Worm (Caenorhabditis elegans) whole organism, L4 larva: ENCODE measurements around the gene rml-4.
A peak's percentile ranks its signal among the peaks of the same experiment; 100 is the strongest.

Experiments
- D1046.2 ChIP-seq: fragments of 200-800 bp; sonication (Bioruptor generic); IDR thresholded peaks from 2 replicates; pipeline ENCODE4 v1.3.6; 2022; ENCODE audit warnings: missing genetic modification characterization, missing compliant biosample characterization
- F10B5.3 ChIP-seq: sonication (generic microtip); optimal IDR thresholded peaks from 2 replicates; lab custom pipeline; 2016; ENCODE audit warnings: mild to moderate bottlenecking, missing genetic modification characterization, missing compliant biosample characterization
- F37D6.2 ChIP-seq: sonication (generic microtip); optimal IDR thresholded peaks from 2 replicates; lab custom pipeline; 2016; ENCODE audit warnings: mild to moderate bottlenecking, missing genetic modification characterization, missing compliant biosample characterization
- T26A8.4 ChIP-seq: fragments of 200-800 bp; sonication (Bioruptor generic); IDR thresholded peaks from 2 replicates; pipeline ENCODE4 v1.3.6; 2022; ENCODE audit warnings: missing genetic modification characterization, missing compliant biosample characterization
- Y75B8A.6 ChIP-seq: fragments of 200-800 bp; sonication (Bioruptor generic); IDR thresholded peaks from 2 replicates; pipeline ENCODE4 v1.3.6; 2022; ENCODE audit warnings: missing genetic modification reagents, missing genetic modification characterization, missing compliant biosample characterization
- ZK546.5 ChIP-seq, 2 experiments: sonication (generic microtip); optimal IDR thresholded peaks; 2 replicates each; lab custom pipeline; 2017; ENCODE audit warnings: missing biosample characterization in 2 of 2, missing genetic modification characterization in 2 of 2
- aha-1 ChIP-seq: fragments of 150-350 bp; peaks from one replicate; lab custom pipeline; 2014; ENCODE audit warnings: missing biosample characterization, missing genetic modification characterization
- ceh-32 ChIP-seq: sonication (generic microtip); optimal IDR thresholded peaks from 2 replicates; lab custom pipeline; 2016; ENCODE audit warnings: mild to moderate bottlenecking, missing genetic modification characterization, missing compliant biosample characterization; ENCODE audit not compliant: poor library complexity
- ceh-82 ChIP-seq: sonication (generic microtip); optimal IDR thresholded peaks from 2 replicates; lab custom pipeline; 2017; ENCODE audit warnings: missing biosample characterization, missing genetic modification characterization
- ces-1 ChIP-seq: fragments of 150-350 bp; sonication (generic microtip); optimal IDR thresholded peaks from 4 replicates; lab custom pipeline; 2014; ENCODE audit warnings: missing biosample characterization, missing genetic modification reagents, missing genetic modification characterization
- cey-2 ChIP-seq: sonication (generic microtip); optimal IDR thresholded peaks from 3 replicates; lab custom pipeline; 2017; ENCODE audit warnings: missing genetic modification characterization, mild to moderate bottlenecking, missing compliant biosample characterization, antibody characterized with exemption, borderline replicate concordance; ENCODE audit not compliant: insufficient read depth
- dmd-6 ChIP-seq: fragments of 200-800 bp; sonication (Bioruptor generic); IDR thresholded peaks from 2 replicates; pipeline ENCODE4 v1.3.6; 2022; ENCODE audit warnings: missing genetic modification reagents, missing genetic modification characterization, missing compliant biosample characterization
- dmd-8 ChIP-seq: fragments of 200-800 bp; sonication (Bioruptor generic); IDR thresholded peaks from 2 replicates; pipeline ENCODE4 v1.3.6; 2022; ENCODE audit warnings: missing genetic modification characterization, missing compliant biosample characterization
- dpl-1 ChIP-seq: fragments of 150-350 bp; optimal IDR thresholded peaks from 2 replicates; lab custom pipeline; 2014; ENCODE audit warnings: missing biosample characterization, missing genetic modification reagents, missing genetic modification characterization
- dve-1 ChIP-seq: sonication (generic microtip); optimal IDR thresholded peaks from 2 replicates; lab custom pipeline; 2017; ENCODE audit warnings: antibody characterized with exemption, mild to moderate bottlenecking, missing genetic modification characterization, missing compliant biosample characterization; ENCODE audit not compliant: insufficient read depth
- egl-27 ChIP-seq: sonication (generic microtip); optimal IDR thresholded peaks from 3 replicates; lab custom pipeline; 2017; ENCODE audit warnings: missing biosample characterization, missing genetic modification reagents, missing genetic modification characterization
- egl-43 ChIP-seq: fragments of 200-800 bp; sonication (Bioruptor generic); IDR thresholded peaks from 2 replicates; pipeline ENCODE4 v1.3.6; 2022; ENCODE audit warnings: missing genetic modification reagents, missing genetic modification characterization, missing compliant biosample characterization
- hif-1 ChIP-seq, 2 experiments: sonication (generic microtip); optimal IDR thresholded peaks; 2 replicates each; lab custom pipeline; 2016 to 2017; ENCODE audit warnings: missing compliant biosample characterization in 2 of 2, missing genetic modification characterization in 2 of 2, missing genetic modification reagents in 2 of 2, missing genotype in 2 of 2, mild to moderate bottlenecking in 1 of 2
- lim-7 ChIP-seq: fragments of 200-800 bp; sonication (Bioruptor generic); IDR thresholded peaks from 2 replicates; pipeline ENCODE4 v1.3.6; 2022; ENCODE audit warnings: missing genetic modification characterization, missing compliant biosample characterization
- lin-38 ChIP-seq: fragments of 200-800 bp; sonication (Bioruptor generic); IDR thresholded peaks from 2 replicates; pipeline ENCODE4 v1.3.6; 2022; ENCODE audit warnings: missing genetic modification reagents, missing genetic modification characterization, missing compliant biosample characterization
- mdt-29 ChIP-seq: fragments of 200-800 bp; sonication (Bioruptor generic); IDR thresholded peaks from 2 replicates; pipeline ENCODE4 v1.3.6; 2022; ENCODE audit warnings: missing genetic modification reagents, missing genetic modification characterization, missing compliant biosample characterization
- mep-1 ChIP-seq: fragments of 150-350 bp; sonication (generic microtip); optimal IDR thresholded peaks from 3 replicates; lab custom pipeline; 2014; ENCODE audit warnings: missing biosample characterization, missing genetic modification characterization
- nhr-10 ChIP-seq: fragments of 150-350 bp; optimal IDR thresholded peaks from 2 replicates; lab custom pipeline; 2014; ENCODE audit warnings: missing biosample characterization, missing genetic modification characterization
- nhr-102 ChIP-seq: sonication (generic microtip); optimal IDR thresholded peaks from 2 replicates; lab custom pipeline; 2016; ENCODE audit warnings: mild to moderate bottlenecking, missing genetic modification characterization, moderate library complexity, missing compliant biosample characterization
- nhr-41 ChIP-seq: fragments of 200-800 bp; sonication (Bioruptor generic); IDR thresholded peaks from 2 replicates; pipeline ENCODE4 v1.3.6; 2022; ENCODE audit warnings: missing genetic modification reagents, missing genetic modification characterization, missing compliant biosample characterization
- nhr-6 ChIP-seq: fragments of 150-350 bp; optimal IDR thresholded peaks from 2 replicates; lab custom pipeline; 2014; ENCODE audit warnings: missing biosample characterization, missing genetic modification characterization
- nhr-77 ChIP-seq: fragments of 150-350 bp; optimal IDR thresholded peaks from 2 replicates; lab custom pipeline; 2014; ENCODE audit warnings: missing biosample characterization, missing genetic modification characterization
- pha-4 ChIP-seq, 2 experiments: fragments of 150-350 bp in 1 of 2; fragments of 200-800 bp in 1 of 2; sonication (Bioruptor generic) in 1 of 2; IDR thresholded peaks in 1 of 2; optimal IDR thresholded peaks in 1 of 2; 2 replicates each; pipeline versions ENCODE4 v1.3.6 to Lab custom; 2014 to 2022; ENCODE audit warnings: missing genetic modification characterization in 2 of 2, missing genetic modification reagents in 2 of 2, missing biosample characterization in 1 of 2, missing compliant biosample characterization in 1 of 2
- php-3 ChIP-seq: fragments of 200-800 bp; sonication (Bioruptor generic); IDR thresholded peaks from 2 replicates; pipeline ENCODE4 v1.3.6; 2022; ENCODE audit warnings: missing genetic modification reagents, missing genetic modification characterization, missing compliant biosample characterization
- sdz-12 ChIP-seq: fragments of 200-800 bp; sonication (Bioruptor generic); optimal IDR thresholded peaks from 2 replicates; lab custom pipeline; 2018; ENCODE audit warnings: mild to moderate bottlenecking, missing genetic modification characterization, missing compliant biosample characterization
- snpc-1.2 ChIP-seq: fragments of 200-800 bp; sonication (Bioruptor generic); IDR thresholded peaks from 2 replicates; pipeline ENCODE4 v1.3.6; 2022; ENCODE audit warnings: missing genetic modification reagents, missing genetic modification characterization, missing compliant biosample characterization
- spr-1 ChIP-seq: sonication (generic microtip); optimal IDR thresholded peaks from 2 replicates; lab custom pipeline; 2016; ENCODE audit warnings: mild to moderate bottlenecking, missing genetic modification characterization, missing compliant biosample characterization
- unc-130 ChIP-seq: sonication (generic microtip); optimal IDR thresholded peaks from 2 replicates; lab custom pipeline; 2016; ENCODE audit warnings: missing genetic modification reagents, missing genetic modification characterization, missing compliant biosample characterization
- unc-62 ChIP-seq, 3 experiments: fragments of 150-350 bp in 1 of 3; sonication (generic microtip); optimal IDR thresholded peaks in 2 of 3; peaks in 1 of 3; 1 replicate in 1 of 3; 2 replicates in 2 of 3; lab custom pipeline; 2014 to 2017; ENCODE audit warnings: missing biosample characterization in 3 of 3, missing genetic modification characterization in 3 of 3, missing genetic modification reagents in 3 of 3, missing genotype in 1 of 3

rml-4 gene

ce11 chrII:4258683-4259082, 36.2 kb upstream of the rml-4 start, which contains the start of gene clec-135 (continued):
- TF ChIP-seq ceh-32 (tag; lab: Kevin White, UChicago) = no peak

ce11 chrII:4267711-4268110, 27.2 kb upstream of the rml-4 start:
- TF ChIP-seq aha-1 (tag; lab: Kevin White, UChicago) (peak; percentile 98), dmd-8 (GFP tag; lab: Robert Waterston, UW) (no peak), egl-43 (GFP tag; lab: Robert Waterston, UW) (no peak), ceh-82 (no peak), F10B5.3 (no peak)

- TF ChIP-seq unc-62 (GFP tag; optimal IDR thresholded peaks at IDR 0.05 in 1 of 2; lab: Kevin White, UChicago) (peak in 1 of 2 experiments; percentile 91), unc-62 (tag; optimal IDR thresholded peaks at IDR 0.05; lab: Kevin White, UChicago) (no peak), aha-1 (tag; lab: Kevin White, UChicago) (peak; percentile 86), mdt-29 (GFP tag; lab: Robert Waterston, UW) (no peak)
- TF ChIP-seq, all 104 proteins: peak for 2
Observed at ce11 chrII:4275637-4276252, 19.2 kb upstream of the rml-4 start, which contains the start of gene npr-42. Gene npr-42 (plus strand): TSS chrII:4276202.

ce11 chrII:4276924-4277323, 18.0 kb upstream of the rml-4 start:
- TF ChIP-seq php-3 (GFP tag; lab: Robert Waterston, UW) (no peak), ces-1 (GFP tag; lab: Kevin White, UChicago) (peak; percentile 70)

ce11 chrII:4277639-4278038, 17.3 kb upstream of the rml-4 start:
- TF ChIP-seq sdz-12 (GFP tag; lab: Kevin White, UChicago) = no peak
- 0 out of 2 replicates have a peak, but pooled peaks have one; percentile 37 for TF ChIP-seq D1046.2 (GFP tag; lab: Robert Waterston, UW)
- 0 out of 2 replicates have a peak, but pooled peaks have one; percentile 29 for TF ChIP-seq lim-7
- TF ChIP-seq egl-27 (tag; lab: Kevin White, UChicago) = no peak
- TF ChIP-seq, all 104 proteins: peak for 2

- TF ChIP-seq nhr-41 (GFP tag; lab: Robert Waterston, UW) (no peak), unc-62 (GFP tag; optimal IDR thresholded peaks at IDR 0.05 in 1 of 2; lab: Kevin White, UChicago) (peak in 1 of 2 experiments; percentile 89), unc-62 (tag; optimal IDR thresholded peaks at IDR 0.05; lab: Kevin White, UChicago) (no peak), lin-38 (GFP tag; lab: Robert Waterston, UW) (0 out of 2 replicates have a peak, but pooled peaks have one; percentile 18), nhr-10 (tag; lab: Kevin White, UChicago) (no peak), dmd-6 (no peak), spr-1 (tag; lab: Kevin White, UChicago) (no peak), aha-1 (tag; lab: Kevin White, UChicago) (no peak), nhr-102 (tag; lab: Kevin White, UChicago) (no peak), F37D6.2 (tag; lab: Kevin White, UChicago) (no peak), nhr-6 (no peak)
Observed at ce11 chrII:4281743-4282142, 13.2 kb upstream of the rml-4 start, which contains the start of gene C01F1.5. Gene C01F1.5 (minus strand): TSS chrII:4281845.

- TF ChIP-seq snpc-1.2 = no peak
- no peak for TF ChIP-seq T26A8.4 (GFP tag; lab: Robert Waterston, UW)
- TF ChIP-seq Y75B8A.6 (GFP tag; lab: Robert Waterston, UW) = no peak
- no peak for TF ChIP-seq dve-1 (tag; lab: Kevin White, UChicago)
- no peak for TF ChIP-seq unc-130 (GFP tag; lab: Kevin White, UChicago)
- TF ChIP-seq pha-4 (GFP tag; IDR thresholded peaks at IDR 0.05; lab: Robert Waterston, UW) = no peak
- no peak for TF ChIP-seq pha-4 (tag; optimal IDR thresholded peaks at IDR 0.05; lab: Kevin White, UChicago)
- no peak for TF ChIP-seq nhr-77 (tag; lab: Kevin White, UChicago)
- TF ChIP-seq ZK546.5 (tag; optimal IDR thresholded peaks at IDR 0.05; lab: Kevin White, UChicago) = no peak
- no peak for TF ChIP-seq dpl-1 (GFP tag; lab: Kevin White, UChicago)
- no peak for TF ChIP-seq mep-1 (tag; lab: Kevin White, UChicago)
- no peak for TF ChIP-seq php-3 (GFP tag; lab: Robert Waterston, UW)
- no peak for TF ChIP-seq cey-2
- no peak for TF ChIP-seq hif-1 (tag; optimal IDR thresholded peaks at IDR 0.05; lab: Kevin White, UChicago)
- TF ChIP-seq, all 104 proteins: peak for 0
Observed at ce11 chrII:4284305-4285193, 10.4 kb upstream of the rml-4 start.
